Worm (Caenorhabditis elegans) whole organism, L3 larva: ENCODE results near the gene F40F4.7.

Experiments used
- nfya-1 ChIP-seq: sonication (generic microtip); optimal IDR thresholded peaks from 2 replicates; lab custom pipeline; 2017; ENCODE audit warnings: missing genetic modification characterization, mild to moderate bottlenecking, missing compliant biosample characterization, antibody characterized with exemption, moderate library complexity; ENCODE audit not compliant: insufficient read depth
- zag-1 ChIP-seq: fragments of 150-350 bp; optimal IDR thresholded peaks from 2 replicates; lab custom pipeline; 2014; ENCODE audit warnings: missing biosample characterization, missing genetic modification characterization

DNA sequence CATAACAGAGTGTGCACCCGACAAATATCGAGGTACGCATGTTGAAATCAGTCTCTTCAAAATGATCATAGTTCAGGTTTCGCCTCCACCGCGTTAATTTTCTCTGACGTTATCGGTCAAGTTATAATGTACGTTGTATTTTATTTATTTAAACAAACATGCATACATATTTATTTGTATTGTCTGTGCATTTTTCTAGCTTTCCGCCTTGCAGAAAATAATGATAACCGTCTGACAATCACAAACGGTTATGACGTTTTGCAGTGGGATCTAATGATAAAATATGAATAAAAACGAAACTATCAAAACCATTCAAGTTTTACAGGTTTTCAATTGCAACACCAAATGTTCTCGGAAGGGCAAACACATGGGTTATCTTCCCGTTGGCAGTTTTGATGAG lies 37.5 kb upstream of the F40F4.7 start:
- no peak for TF ChIP-seq zag-1 (tag; lab: Kevin White, UChicago)
- TF ChIP-seq nfya-1 (tag; lab: Kevin White, UChicago): no peak
